Fruit fly (Drosophila melanogaster) whole organism, adult: ENCODE results near the gene CG42553.

ENCODE experiments used
- CG11617 ChIP-seq: fragments of 200-800 bp; sonication (Bioruptor generic); optimal IDR thresholded peaks from 2 replicates; lab custom pipeline; 2017; ENCODE audit warnings: mild to moderate bottlenecking, missing biosample characterization, missing genetic modification reagents, missing genetic modification characterization
- CG12768 ChIP-seq: fragments of 200-800 bp; sonication (Bioruptor generic); optimal IDR thresholded peaks from 2 replicates; lab custom pipeline; 2017; ENCODE audit warnings: missing biosample characterization, missing genetic modification characterization, mild to moderate bottlenecking, moderate library complexity, missing genetic modification reagents
- CG14711 ChIP-seq: fragments of 200-800 bp; sonication (Bioruptor generic); optimal IDR thresholded peaks from 2 replicates; lab custom pipeline; 2018; ENCODE audit warnings: missing biosample characterization, mild to moderate bottlenecking, missing genetic modification characterization, moderate library complexity
- CG1620 ChIP-seq: fragments of 200-800 bp; sonication (Bioruptor generic); optimal IDR thresholded peaks from 2 replicates; lab custom pipeline; 2016; ENCODE audit warnings: missing biosample characterization, missing genetic modification characterization
- CG33017 ChIP-seq: fragments of 200-800 bp; sonication (Bioruptor generic); optimal IDR thresholded peaks from 2 replicates; lab custom pipeline; 2018; ENCODE audit warnings: missing biosample characterization, mild to moderate bottlenecking, missing genetic modification characterization, moderate library complexity
- CG5204 ChIP-seq: fragments of 200-800 bp; sonication (Bioruptor generic); optimal IDR thresholded peaks from 2 replicates; lab custom pipeline; 2016; ENCODE audit warnings: missing biosample characterization, missing genetic modification characterization
- CG7045 ChIP-seq: fragments of 200-800 bp; sonication (Bioruptor generic); optimal IDR thresholded peaks from 2 replicates; lab custom pipeline; 2017; ENCODE audit warnings: missing biosample characterization, mild to moderate bottlenecking, missing genetic modification characterization
- CG7101 ChIP-seq: fragments of 200-800 bp; sonication (Bioruptor generic); optimal IDR thresholded peaks from 2 replicates; lab custom pipeline; 2018; ENCODE audit warnings: missing biosample characterization, mild to moderate bottlenecking, missing genetic modification characterization, moderate library complexity
- Clk ChIP-seq: fragments of 200-800 bp; sonication (Bioruptor generic); optimal IDR thresholded peaks from 2 replicates; lab custom pipeline; 2017; ENCODE audit warnings: missing biosample characterization, missing genetic modification characterization
- Crg-1 ChIP-seq: fragments of 200-800 bp; sonication (Bioruptor generic); optimal IDR thresholded peaks from 2 replicates; lab custom pipeline; 2016; ENCODE audit warnings: missing biosample characterization, missing genetic modification characterization
- Hr96 ChIP-seq: fragments of 200-800 bp; sonication (Bioruptor generic); optimal IDR thresholded peaks from 2 replicates; lab custom pipeline; 2016; ENCODE audit warnings: missing biosample characterization, missing genetic modification characterization
- Mnt ChIP-seq: fragments of 200-800 bp; sonication (Bioruptor generic); optimal IDR thresholded peaks from 2 replicates; lab custom pipeline; 2016; ENCODE audit warnings: missing biosample characterization, mild to moderate bottlenecking, missing genetic modification characterization
- bab1 ChIP-seq: fragments of 200-800 bp; sonication (Bioruptor generic); optimal IDR thresholded peaks from 3 replicates; lab custom pipeline; 2019; ENCODE audit warnings: missing biosample characterization, mild to moderate bottlenecking, missing genetic modification characterization, moderate library complexity
- cic ChIP-seq: fragments of 200-800 bp; sonication (Bioruptor generic); optimal IDR thresholded peaks from 2 replicates; lab custom pipeline; 2017; ENCODE audit warnings: missing biosample characterization, mild to moderate bottlenecking, missing genetic modification characterization, moderate library complexity
- cnc ChIP-seq, 2 experiments: fragments of >200 bp; optimal IDR thresholded peaks; 2 replicates each; lab custom pipeline; 2017
- kay ChIP-seq: fragments of 200-800 bp; sonication (Bioruptor generic); peaks from one replicate; lab custom pipeline; 2016; ENCODE audit warnings: missing biosample characterization, missing genetic modification characterization, borderline replicate concordance
- ovo ChIP-seq: fragments of 200-800 bp; sonication (Bioruptor generic); optimal IDR thresholded peaks from 2 replicates; lab custom pipeline; 2016; ENCODE audit warnings: missing biosample characterization, missing genetic modification characterization
- pad ChIP-seq: fragments of 200-800 bp; sonication (Bioruptor generic); optimal IDR thresholded peaks from 3 replicates; lab custom pipeline; 2017; ENCODE audit warnings: missing biosample characterization, missing genetic modification characterization, mild to moderate bottlenecking, moderate library complexity, missing genetic modification reagents
- tj ChIP-seq: fragments of 200-800 bp; sonication (Bioruptor generic); optimal IDR thresholded peaks from 3 replicates; lab custom pipeline; 2017; ENCODE audit warnings: missing biosample characterization, mild to moderate bottlenecking, missing genetic modification characterization, moderate library complexity
- toe ChIP-seq: fragments of 200-800 bp; sonication (Bioruptor generic); optimal IDR thresholded peaks from 2 replicates; lab custom pipeline; 2016; ENCODE audit warnings: missing biosample characterization, missing genetic modification characterization

The CG42553 gene

DNA sequence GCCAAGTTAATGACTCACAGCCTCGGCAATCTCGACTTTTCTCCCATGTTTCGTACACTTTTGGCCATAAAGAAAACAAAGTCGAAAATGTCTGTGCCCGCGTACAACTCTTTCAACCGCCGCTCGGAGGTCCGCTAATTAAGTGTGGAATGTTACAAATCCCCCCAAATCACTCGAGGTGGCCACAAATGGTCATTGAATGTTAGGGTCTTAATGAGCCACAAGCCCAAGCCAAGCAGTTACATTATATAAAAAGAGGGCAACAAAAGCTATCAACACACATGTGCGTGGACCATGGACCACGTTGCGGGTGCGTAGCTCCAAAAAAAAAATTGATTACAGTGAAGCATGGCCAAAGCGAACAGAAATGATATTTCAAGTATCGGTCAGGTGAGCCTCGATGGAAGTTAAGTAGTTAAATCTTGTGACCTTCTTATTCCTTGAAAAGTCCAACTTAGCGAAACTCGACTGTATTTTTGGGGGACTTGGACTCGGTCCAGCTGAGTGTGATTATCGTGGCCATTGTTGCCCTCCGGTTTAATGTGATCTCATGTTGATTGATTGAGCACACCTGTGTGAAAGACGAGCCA is 14.5 kb upstream of the CG42553 start:
- TF ChIP-seq cnc (optimal IDR thresholded peaks at IDR 0.05; lab: Kevin White, UChicago): no peak
- no peak for TF ChIP-seq CG5204 (GFP tag; lab: Kevin White, UChicago)
- no peak for TF ChIP-seq tj
- TF ChIP-seq kay: no peak
- no peak for TF ChIP-seq pad
- no peak for TF ChIP-seq CG12768 (GFP tag; lab: Kevin White, UChicago)

- no peak for TF ChIP-seq CG1620 (GFP tag; lab: Kevin White, UChicago)
- TF ChIP-seq toe (GFP tag; lab: Kevin White, UChicago): no peak
- no peak for TF ChIP-seq ovo (GFP tag; lab: Kevin White, UChicago)
- TF ChIP-seq kay: no peak
- peak; percentile 12 for TF ChIP-seq CG5204 (GFP tag; lab: Kevin White, UChicago)
- TF ChIP-seq CG11617 (GFP tag; lab: Kevin White, UChicago): no peak
- TF ChIP-seq CG14711: peak; percentile 45
- no peak for TF ChIP-seq Clk
- TF ChIP-seq tj: no peak
- no peak for TF ChIP-seq pad
- TF ChIP-seq Crg-1: no peak
- peak; percentile 11 for TF ChIP-seq CG33017 (tag; lab: Kevin White, UChicago)
- peak; percentile 26 for TF ChIP-seq CG7045
- TF ChIP-seq CG12768 (GFP tag; lab: Kevin White, UChicago): no peak
- peak; percentile 41 for TF ChIP-seq bab1
- no peak for TF ChIP-seq Hr96 (GFP tag; lab: Kevin White, UChicago)
- TF ChIP-seq Mnt (GFP tag; lab: Kevin White, UChicago): no peak
- TF ChIP-seq cnc (optimal IDR thresholded peaks at IDR 0.05; lab: Kevin White, UChicago): no peak
- TF ChIP-seq CG7101 (tag; lab: Kevin White, UChicago): peak; percentile 15
- no peak for TF ChIP-seq cic (GFP tag; lab: Kevin White, UChicago)
These were observed 13.6 kb upstream of the CG42553 start for dm6 chr3L:820332-820731.

DNA sequence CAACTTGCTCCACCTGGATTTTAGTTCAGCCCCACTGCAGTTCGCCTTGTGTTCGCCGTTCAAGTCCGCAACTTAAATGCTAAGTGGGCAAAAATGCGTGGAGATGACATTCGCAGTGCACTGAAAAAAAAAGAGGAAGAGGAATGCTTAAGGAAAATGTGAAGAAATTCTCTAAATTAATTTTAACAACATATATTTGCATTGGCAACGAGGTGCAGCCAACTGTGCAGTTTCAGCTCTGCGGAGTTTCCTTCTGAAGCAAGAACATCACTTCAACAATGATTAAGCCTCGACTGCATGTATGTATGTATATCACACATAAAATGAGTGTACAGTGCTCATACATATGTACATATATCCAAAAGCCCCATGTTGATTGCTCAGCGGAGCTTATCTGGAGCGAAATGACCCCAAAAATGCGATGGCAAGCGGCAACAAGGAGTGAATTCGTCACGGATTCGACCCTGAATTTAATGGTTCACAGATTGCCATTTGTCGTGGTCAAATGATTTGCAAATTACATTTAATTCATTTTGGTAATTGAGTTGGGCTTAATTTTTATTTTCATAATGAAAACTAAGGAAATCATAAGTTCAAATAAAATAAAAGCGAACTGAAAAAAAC is 12.8 kb upstream of the CG42553 start:
- no peak for TF ChIP-seq CG12768 (GFP tag; lab: Kevin White, UChicago)
- no peak for TF ChIP-seq bab1
- TF ChIP-seq kay: no peak
- no peak for TF ChIP-seq cnc (optimal IDR thresholded peaks at IDR 0.05; lab: Kevin White, UChicago)
- no peak for TF ChIP-seq Crg-1
- TF ChIP-seq Clk: no peak
- no peak for TF ChIP-seq CG7101 (tag; lab: Kevin White, UChicago)
- TF ChIP-seq CG1620 (GFP tag; lab: Kevin White, UChicago): no peak
- TF ChIP-seq ovo (GFP tag; lab: Kevin White, UChicago): no peak
- no peak for TF ChIP-seq CG5204 (GFP tag; lab: Kevin White, UChicago)

DNA sequence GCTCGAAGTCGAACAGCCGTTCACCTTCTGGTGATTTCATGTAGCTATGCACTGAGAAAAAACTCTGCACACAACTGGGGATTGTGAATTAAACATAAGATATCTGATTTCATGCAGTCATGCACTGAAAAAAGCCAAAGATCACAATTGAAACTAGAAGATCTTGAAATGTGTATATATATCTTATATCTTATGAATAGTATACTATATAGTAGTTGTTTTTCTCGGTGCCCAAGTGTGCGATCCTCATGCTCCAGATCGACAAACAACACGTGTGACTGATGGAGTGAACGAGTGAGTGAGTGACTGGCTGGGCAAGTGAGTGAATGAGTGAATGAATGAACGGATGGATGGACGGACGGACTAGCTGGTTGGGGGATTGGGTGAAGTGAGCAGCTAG is 11.9 kb upstream of the CG42553 start:
- no peak for TF ChIP-seq CG11617 (GFP tag; lab: Kevin White, UChicago)
- TF ChIP-seq bab1: peak; percentile 3

- TF ChIP-seq cic (GFP tag; lab: Kevin White, UChicago) (no peak), toe (GFP tag; lab: Kevin White, UChicago) (no peak), CG5204 (GFP tag; lab: Kevin White, UChicago) (no peak), CG33017 (tag; lab: Kevin White, UChicago) (no peak), bab1 (no peak), CG11617 (GFP tag; lab: Kevin White, UChicago) (no peak), ovo (GFP tag; lab: Kevin White, UChicago) (no peak), CG1620 (GFP tag; lab: Kevin White, UChicago) (no peak), Hr96 (GFP tag; lab: Kevin White, UChicago) (no peak), pad (no peak), kay (no peak), Crg-1 (no peak), cnc (optimal IDR thresholded peaks at IDR 0.05; lab: Kevin White, UChicago) (no peak), Clk (no peak), CG12768 (GFP tag; lab: Kevin White, UChicago) (no peak), tj (no peak)
These were observed 11.3 kb upstream of the CG42553 start for dm6 chr3L:822619-823018.

- no peak for TF ChIP-seq cnc (optimal IDR thresholded peaks at IDR 0.05; lab: Kevin White, UChicago)
- no peak for TF ChIP-seq Mnt (GFP tag; lab: Kevin White, UChicago)
- no peak for TF ChIP-seq bab1
- TF ChIP-seq cic (GFP tag; lab: Kevin White, UChicago): no peak
- no peak for TF ChIP-seq CG11617 (GFP tag; lab: Kevin White, UChicago)
- TF ChIP-seq toe (GFP tag; lab: Kevin White, UChicago): no peak
- TF ChIP-seq tj: peak; percentile 79
These were observed 10.3 kb upstream of the CG42553 start for dm6 chr3L:823597-823996.

DNA sequence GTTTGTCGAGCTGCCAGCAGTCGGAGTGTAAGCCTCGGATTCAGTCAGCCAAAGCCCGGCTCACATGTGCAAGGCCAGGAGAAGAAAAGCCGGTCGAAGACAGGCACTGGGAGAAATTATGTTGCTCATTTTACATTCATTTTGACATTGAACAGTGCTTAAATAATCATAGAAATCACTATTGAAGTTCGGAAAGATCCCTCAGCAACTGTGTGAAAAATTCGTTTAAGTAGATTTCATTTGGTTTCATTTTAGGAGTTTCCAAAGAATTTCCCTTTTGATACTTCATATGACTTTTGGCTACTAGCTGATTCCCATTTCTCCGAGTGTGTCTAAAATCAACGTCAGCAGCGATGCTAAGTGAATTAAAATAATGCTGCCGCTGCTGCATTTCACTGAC is 9.4 kb upstream of the CG42553 start:
- TF ChIP-seq CG1620 (GFP tag; lab: Kevin White, UChicago) (no peak), tj (peak; percentile 78)
